Fruit fly (Drosophila melanogaster) whole organism, embryonic: ENCODE data around the gene CG13084.

Experiments used
- Antp ChIP-seq: fragments of 200-800 bp; sonication (Bioruptor generic); optimal IDR thresholded peaks from 3 replicates; lab custom pipeline; 2016; ENCODE audit warnings: missing biosample characterization, missing genetic modification characterization
- B-H1 ChIP-seq: fragments of 200-800 bp; sonication (Bioruptor generic); IDR thresholded peaks from 3 replicates; pipeline ENCODE4 v1.3.6; 2022; ENCODE audit warnings: missing biosample characterization, missing genetic modification characterization
- Blimp-1 ChIP-seq: fragments of 200-800 bp; sonication (Bioruptor generic); optimal IDR thresholded peaks from 3 replicates; lab custom pipeline; 2018; ENCODE audit warnings: missing biosample characterization, missing genetic modification characterization, mild to moderate bottlenecking, moderate library complexity, missing genetic modification reagents
- CG10274 ChIP-seq: fragments of 200-800 bp; sonication (Bioruptor generic); optimal IDR thresholded peaks from 3 replicates; lab custom pipeline; 2017; ENCODE audit warnings: missing biosample characterization, mild to moderate bottlenecking, missing genetic modification characterization
- CG10366 ChIP-seq: fragments of 200-800 bp; sonication (Bioruptor generic); IDR thresholded peaks from 2 replicates; pipeline ENCODE4 v1.3.6; 2022; ENCODE audit warnings: missing biosample characterization, missing genetic modification characterization
- CG11093 ChIP-seq: fragments of 200-800 bp; sonication (Bioruptor generic); IDR thresholded peaks from 3 replicates; pipeline ENCODE4 v1.3.6; 2022; ENCODE audit warnings: missing biosample characterization, missing genetic modification characterization
- CG14667 ChIP-seq: fragments of 200-800 bp; sonication (Bioruptor generic); IDR thresholded peaks from 2 replicates; pipeline ENCODE4 v1.3.6; 2022; ENCODE audit warnings: missing biosample characterization, missing genetic modification characterization
- CG15073 ChIP-seq: fragments of 200-800 bp; sonication (Bioruptor generic); optimal IDR thresholded peaks from 2 replicates; lab custom pipeline; 2016; ENCODE audit warnings: missing biosample characterization, missing genetic modification characterization
- CG1647 ChIP-seq: fragments of 200-800 bp; sonication (Bioruptor generic); optimal IDR thresholded peaks from 3 replicates; lab custom pipeline; 2016; ENCODE audit warnings: missing biosample characterization, missing genetic modification characterization
- CG17802 ChIP-seq: fragments of 200-800 bp; sonication (Bioruptor generic); optimal IDR thresholded peaks from 2 replicates; lab custom pipeline; 2018; ENCODE audit warnings: missing biosample characterization, mild to moderate bottlenecking, missing genetic modification characterization, moderate library complexity
- CG17829 ChIP-seq: fragments of 200-800 bp; optimal IDR thresholded peaks from 2 replicates; lab custom pipeline; 2019; ENCODE audit warnings: missing biosample characterization, mild to moderate bottlenecking, missing genetic modification characterization, moderate library complexity
- CG2889 ChIP-seq: fragments of 200-800 bp; sonication (Bioruptor generic); IDR thresholded peaks from 3 replicates; pipeline ENCODE4 v1.3.6; 2022; ENCODE audit warnings: missing biosample characterization, missing genetic modification characterization
- CG34376 ChIP-seq: fragments of 200-800 bp; sonication (Bioruptor generic); optimal IDR thresholded peaks from 2 replicates; lab custom pipeline; 2018; ENCODE audit warnings: missing biosample characterization, mild to moderate bottlenecking, missing genetic modification characterization
- CG4424 ChIP-seq: fragments of 200-800 bp; sonication (Bioruptor generic); optimal IDR thresholded peaks from 3 replicates; lab custom pipeline; 2016; ENCODE audit warnings: missing biosample characterization, missing genetic modification characterization
- CG4707 ChIP-seq: fragments of 200-800 bp; sonication (Bioruptor generic); optimal IDR thresholded peaks from 2 replicates; lab custom pipeline; 2018; ENCODE audit warnings: missing biosample characterization, mild to moderate bottlenecking, missing genetic modification characterization, moderate library complexity
- CG5180 ChIP-seq: fragments of 200-800 bp; sonication (Bioruptor generic); optimal IDR thresholded peaks from 3 replicates; lab custom pipeline; 2017; ENCODE audit warnings: missing biosample characterization, missing genetic modification characterization, mild to moderate bottlenecking, moderate library complexity, missing genetic modification reagents
- CG7357 ChIP-seq: fragments of 200-800 bp; sonication (Bioruptor generic); IDR thresholded peaks from 3 replicates; pipeline ENCODE4 v1.3.6; 2022; ENCODE audit warnings: missing biosample characterization, missing genetic modification characterization
- CG7786 ChIP-seq: fragments of 200-800 bp; sonication (Bioruptor generic); optimal IDR thresholded peaks from 2 replicates; lab custom pipeline; 2016; ENCODE audit warnings: missing biosample characterization, missing genetic modification characterization
- CG8281 ChIP-seq: fragments of 200-800 bp; sonication (Bioruptor generic); optimal IDR thresholded peaks from 2 replicates; lab custom pipeline; 2018; ENCODE audit warnings: missing biosample characterization, mild to moderate bottlenecking, missing genetic modification characterization, moderate library complexity
- Dll ChIP-seq: fragments of 200-800 bp; sonication (Bioruptor generic); IDR thresholded peaks from 4 replicates; pipeline ENCODE4 v1.3.6; 2022; ENCODE audit warnings: missing biosample characterization, missing genetic modification characterization; ENCODE audit not compliant: partially characterized antibody
- Doc2 ChIP-seq: fragments of 200-800 bp; sonication (Bioruptor generic); IDR thresholded peaks from 2 replicates; pipeline ENCODE4 v1.3.6; 2022; ENCODE audit warnings: missing biosample characterization, missing genetic modification characterization
- E2f1 ChIP-seq: fragments of 200-800 bp; sonication (Bioruptor generic); IDR thresholded peaks from 2 replicates; pipeline ENCODE4 v1.3.6; 2022; ENCODE audit warnings: missing biosample characterization, missing genetic modification characterization
- HLHmδ ChIP-seq: fragments of 200-800 bp; sonication (Bioruptor generic); optimal IDR thresholded peaks from 2 replicates; lab custom pipeline; 2018; ENCODE audit warnings: missing biosample characterization, mild to moderate bottlenecking, missing genetic modification characterization, moderate library complexity
- Jarid2 ChIP-seq: fragments of 200-800 bp; sonication (Bioruptor generic); optimal IDR thresholded peaks from 3 replicates; lab custom pipeline; 2017; ENCODE audit warnings: mild to moderate bottlenecking, missing biosample characterization, missing genetic modification reagents, missing genetic modification characterization
- Mrtf ChIP-seq: fragments of 200-800 bp; sonication (Bioruptor generic); IDR thresholded peaks from 3 replicates; pipeline ENCODE4 v1.3.6; 2022; ENCODE audit warnings: missing biosample characterization, missing genetic modification characterization
- NFAT ChIP-seq: fragments of 200-800 bp; sonication (Bioruptor generic); IDR thresholded peaks from 2 replicates; pipeline ENCODE4 v1.3.6; 2022; ENCODE audit warnings: missing biosample characterization, missing genetic modification characterization
- PHDP ChIP-seq: fragments of 200-800 bp; sonication (Bioruptor generic); optimal IDR thresholded peaks from 3 replicates; lab custom pipeline; 2018; ENCODE audit warnings: missing biosample characterization, mild to moderate bottlenecking, missing genetic modification characterization, moderate library complexity
- Ssrp ChIP-seq: fragments of 200-800 bp; sonication (Bioruptor generic); optimal IDR thresholded peaks from 2 replicates; lab custom pipeline; 2018; ENCODE audit warnings: missing biosample characterization, mild to moderate bottlenecking, missing genetic modification characterization, moderate library complexity
- abd-A ChIP-seq: fragments of 200-800 bp; sonication (Bioruptor generic); optimal IDR thresholded peaks from 3 replicates; lab custom pipeline; 2019; ENCODE audit warnings: missing biosample characterization, mild to moderate bottlenecking, missing genetic modification characterization, moderate library complexity
- amos ChIP-seq: fragments of 200-800 bp; sonication (Bioruptor generic); IDR thresholded peaks from 2 replicates; pipeline ENCODE4 v1.3.6; 2022; ENCODE audit warnings: missing biosample characterization, missing genetic modification characterization; ENCODE audit not compliant: partially characterized antibody
- btn ChIP-seq: fragments of 200-800 bp; sonication (Bioruptor generic); optimal IDR thresholded peaks from 2 replicates; lab custom pipeline; 2016; ENCODE audit warnings: missing biosample characterization, missing genetic modification characterization
- cato ChIP-seq: fragments of 200-800 bp; sonication (Bioruptor generic); optimal IDR thresholded peaks from 2 replicates; lab custom pipeline; 2016; ENCODE audit warnings: missing biosample characterization, missing genetic modification characterization, borderline replicate concordance
- cg ChIP-seq: fragments of 200-800 bp; sonication (Bioruptor generic); optimal IDR thresholded peaks from 3 replicates; lab custom pipeline; 2019; ENCODE audit warnings: missing biosample characterization, mild to moderate bottlenecking, missing genetic modification characterization, moderate library complexity
- chm ChIP-seq: fragments of 200-800 bp; sonication (Bioruptor generic); IDR thresholded peaks from 2 replicates; pipeline ENCODE4 v1.3.6; 2022; ENCODE audit warnings: missing biosample characterization, missing genetic modification characterization
- chn ChIP-seq: fragments of 200-800 bp; sonication (Bioruptor generic); optimal IDR thresholded peaks from 2 replicates; lab custom pipeline; 2016; ENCODE audit warnings: missing biosample characterization, missing genetic modification characterization
- croc ChIP-seq: fragments of 200-800 bp; sonication (Bioruptor generic); conservative IDR thresholded peaks from 3 replicates; pipeline ENCODE4 v1.3.6; 2022; ENCODE audit warnings: missing biosample characterization, missing genetic modification characterization
- dmrt99B ChIP-seq: fragments of 200-800 bp; sonication (Bioruptor generic); optimal IDR thresholded peaks from 2 replicates; lab custom pipeline; 2018; ENCODE audit warnings: missing biosample characterization, mild to moderate bottlenecking, missing genetic modification characterization, moderate library complexity
- fd96Cb ChIP-seq: fragments of 200-800 bp; sonication (Bioruptor generic); optimal IDR thresholded peaks from 2 replicates; lab custom pipeline; 2018; ENCODE audit warnings: missing biosample characterization, mild to moderate bottlenecking, missing genetic modification characterization, moderate library complexity
- her ChIP-seq: fragments of 200-800 bp; sonication (Bioruptor generic); optimal IDR thresholded peaks from 2 replicates; lab custom pipeline; 2016; ENCODE audit warnings: missing biosample characterization, missing genetic modification characterization
- kah ChIP-seq: fragments of 200-800 bp; sonication (Bioruptor generic); optimal IDR thresholded peaks from 2 replicates; lab custom pipeline; 2018; ENCODE audit warnings: missing biosample characterization, mild to moderate bottlenecking, missing genetic modification characterization
- mam ChIP-seq: fragments of 200-800 bp; sonication (Bioruptor generic); optimal IDR thresholded peaks from 3 replicates; lab custom pipeline; 2016; ENCODE audit warnings: missing biosample characterization, missing genetic modification characterization
- pb ChIP-seq: fragments of 200-800 bp; sonication (Bioruptor generic); optimal IDR thresholded peaks from 3 replicates; lab custom pipeline; 2016; ENCODE audit warnings: missing biosample characterization, missing genetic modification characterization
- salm ChIP-seq: fragments of 200-800 bp; sonication (Bioruptor generic); optimal IDR thresholded peaks from 2 replicates; lab custom pipeline; 2018; ENCODE audit warnings: missing biosample characterization, mild to moderate bottlenecking, missing genetic modification characterization
- scrt ChIP-seq: fragments of 200-800 bp; sonication (Bioruptor generic); optimal IDR thresholded peaks from 2 replicates; lab custom pipeline; 2018; ENCODE audit warnings: missing biosample characterization, mild to moderate bottlenecking, missing genetic modification characterization, moderate library complexity
- sim ChIP-seq: fragments of 200-800 bp; sonication (Bioruptor generic); IDR thresholded peaks from 2 replicates; pipeline ENCODE4 v1.3.6; 2022; ENCODE audit warnings: missing biosample characterization, missing genetic modification characterization
- slp2 ChIP-seq: fragments of 200-800 bp; sonication (Bioruptor generic); optimal IDR thresholded peaks from 2 replicates; lab custom pipeline; 2016; ENCODE audit warnings: missing biosample characterization, missing genetic modification characterization
- stwl ChIP-seq: fragments of 200-800 bp; sonication (Bioruptor generic); optimal IDR thresholded peaks from 3 replicates; lab custom pipeline; 2018; ENCODE audit warnings: missing biosample characterization, mild to moderate bottlenecking, missing genetic modification characterization, moderate library complexity
- tgo ChIP-seq: fragments of 200-800 bp; sonication (Bioruptor generic); IDR thresholded peaks from 3 replicates; pipeline ENCODE4 v1.3.6; 2022; ENCODE audit warnings: missing biosample characterization, missing genetic modification characterization
- unc-4 ChIP-seq: fragments of 200-800 bp; sonication (Bioruptor generic); IDR thresholded peaks from 2 replicates; pipeline ENCODE4 v1.3.6; 2022; ENCODE audit warnings: missing biosample characterization, missing genetic modification characterization; ENCODE audit not compliant: partially characterized antibody

The CG13084 gene

dm6 chr2L:19492934-19493686 lies 8.4 kb downstream of the CG13084 start, which contains the start of the genes swm and Ctu2 (continued):
- peak; percentile 20 for TF ChIP-seq mam
- TF ChIP-seq CG34376 = peak; percentile 19
- peak; percentile 75 for TF ChIP-seq PHDP (tag; lab: Kevin White, UChicago)
- no peak for TF ChIP-seq cato (GFP tag; lab: Kevin White, UChicago)
- TF ChIP-seq CG4424 (GFP tag; lab: Kevin White, UChicago) = peak; percentile 67
- TF ChIP-seq Doc2 (GFP tag; lab: Robert Waterston, UW) = no peak
- peak; percentile 22; the same call in 2 of the 3 replicates for TF ChIP-seq B-H1 (GFP tag; lab: Robert Waterston, UW)
- no peak for TF ChIP-seq CG7786
- peak; percentile 19 for TF ChIP-seq kah (GFP tag; lab: Kevin White, UChicago)
- no peak for TF ChIP-seq salm (tag; lab: Kevin White, UChicago)
- TF ChIP-seq HLHmδ (GFP tag; lab: Kevin White, UChicago) = no peak
- TF ChIP-seq Ssrp (tag; lab: Kevin White, UChicago) = peak; percentile 70
- no peak for TF ChIP-seq chm (GFP tag; lab: Robert Waterston, UW)
- no peak for TF ChIP-seq slp2 (GFP tag; lab: Kevin White, UChicago)
- TF ChIP-seq chn = no peak
- peak; percentile 42; the same call in 2 of the 3 replicates for TF ChIP-seq tgo (GFP tag; lab: Robert Waterston, UW)
- no peak for TF ChIP-seq Jarid2 (GFP tag; lab: Kevin White, UChicago)
- TF ChIP-seq Antp (GFP tag; lab: Kevin White, UChicago) = no peak
- TF ChIP-seq unc-4 (GFP tag; lab: Robert Waterston, UW) = peak; percentile 67; the same call in 1 of the 2 replicates
- TF ChIP-seq fd96Cb = peak; percentile 48
- TF ChIP-seq cg = peak; percentile 94
- no peak for TF ChIP-seq CG10274 (GFP tag; lab: Kevin White, UChicago)
- peak; percentile 81 for TF ChIP-seq Dll (GFP tag; lab: Robert Waterston, UW)
- no peak for TF ChIP-seq CG1647 (GFP tag; lab: Kevin White, UChicago)
- no peak for TF ChIP-seq Blimp-1 (GFP tag; lab: Kevin White, UChicago)
- no peak for TF ChIP-seq btn
- TF ChIP-seq CG17829 = peak; percentile 72
- TF ChIP-seq CG7357 (GFP tag; lab: Robert Waterston, UW) = 0 out of 3 replicates have a peak, but pooled peaks have one; percentile 36
- no peak for TF ChIP-seq dmrt99B (tag; lab: Kevin White, UChicago)
- TF ChIP-seq abd-A = no peak
- no peak for TF ChIP-seq sim (GFP tag; lab: Robert Waterston, UW)
- TF ChIP-seq her (GFP tag; lab: Kevin White, UChicago) = no peak
- TF ChIP-seq CG5180 (GFP tag; lab: Kevin White, UChicago) = no peak
- TF ChIP-seq pb = no peak
- TF ChIP-seq Mrtf = no peak
- peak; percentile 67 for TF ChIP-seq amos (GFP tag; lab: Robert Waterston, UW)
- TF ChIP-seq E2f1 = peak; percentile 46
- no peak for TF ChIP-seq CG2889
- 0 out of 3 replicates have a peak, but pooled peaks have one; percentile 32 for TF ChIP-seq CG11093 (GFP tag; lab: Robert Waterston, UW)
- TF ChIP-seq CG17802 (tag; lab: Kevin White, UChicago) = no peak
- no peak for TF ChIP-seq CG14667 (GFP tag; lab: Robert Waterston, UW)
- no peak for TF ChIP-seq CG15073
- no peak for TF ChIP-seq scrt (GFP tag; lab: Kevin White, UChicago)
- TF ChIP-seq CG4707 (GFP tag; lab: Kevin White, UChicago) = no peak
- no peak for TF ChIP-seq NFAT (GFP tag; lab: Robert Waterston, UW)
- TF ChIP-seq CG8281 (tag; lab: Kevin White, UChicago) = peak; percentile 84
- peak; percentile 29; the same call in 1 of the 3 replicates for TF ChIP-seq croc (GFP tag; lab: Robert Waterston, UW)
- TF ChIP-seq CG10366 (GFP tag; lab: Robert Waterston, UW) = peak; percentile 25; the same call in 1 of the 2 replicates
- peak; percentile 61 for TF ChIP-seq stwl (tag; lab: Kevin White, UChicago)
